Fruit fly (Drosophila melanogaster): ENCODE data around the gene Lip2.

Gene Lip2

DNA sequence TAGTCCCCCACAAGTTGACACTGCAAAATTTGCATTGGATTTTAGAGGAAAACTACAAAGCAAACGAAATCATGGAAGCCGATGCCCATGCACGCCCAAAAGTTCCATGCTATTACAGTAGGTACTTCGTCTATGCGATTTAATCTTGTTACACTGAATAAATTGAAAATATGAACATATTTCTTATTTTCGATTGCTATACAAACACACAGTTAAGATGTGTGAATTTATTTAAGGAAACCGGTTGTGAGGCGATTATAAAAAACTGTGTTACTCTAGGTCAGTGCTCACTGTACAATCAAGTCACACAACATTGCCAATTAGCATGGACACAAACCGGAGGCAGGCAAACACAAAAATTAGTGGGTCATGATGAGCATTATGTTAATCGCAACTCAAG is 43.6 kb downstream of the Lip2 start (continued):
- TF ChIP-seq salr (GFP tag; optimal IDR thresholded peaks at IDR 0.05): peak; percentile 46 to 61
- TF ChIP-seq Hr39 (GFP tag; optimal IDR thresholded peaks at IDR 0.05): peak; percentile 67
- TF ChIP-seq achi (GFP tag; optimal IDR thresholded peaks at IDR 0.05): peak; percentile 80
- peak; percentile 54 for TF ChIP-seq fkh (GFP tag; optimal IDR thresholded peaks at IDR 0.05)
- peak; percentile 78 for TF ChIP-seq net (GFP tag; optimal IDR thresholded peaks at IDR 0.05)
- TF ChIP-seq CG11294 (GFP tag; IDR thresholded peaks at IDR 0.05): peak; percentile 72
- no peak for TF ChIP-seq Hr38 (GFP tag; optimal IDR thresholded peaks at IDR 0.05)
- TF ChIP-seq Hr4 (GFP tag; optimal IDR thresholded peaks at IDR 0.05): peak; percentile 88
- peak; percentile 75 for TF ChIP-seq CG10669 (GFP tag; optimal IDR thresholded peaks at IDR 0.05)
- no peak for TF ChIP-seq Blimp-1 (GFP tag; optimal IDR thresholded peaks at IDR 0.05)
- TF ChIP-seq acj6 (GFP tag; optimal IDR thresholded peaks at IDR 0.05): peak; percentile 80
- TF ChIP-seq Eip93F (GFP tag; optimal IDR thresholded peaks at IDR 0.05): no peak
- peak; percentile 82 for TF ChIP-seq Gug (GFP tag; IDR thresholded peaks at IDR 0.05)
- peak; percentile 84 for TF ChIP-seq CG15336 (GFP tag; IDR thresholded peaks at IDR 0.05)
- TF ChIP-seq CG4318 (GFP tag; optimal IDR thresholded peaks at IDR 0.05): peak; percentile 67
- TF ChIP-seq Sox15 (GFP tag; optimal IDR thresholded peaks at IDR 0.05): peak; percentile 64
- peak; percentile 71 for TF ChIP-seq CG34406 (GFP tag; optimal IDR thresholded peaks at IDR 0.05)

DNA sequence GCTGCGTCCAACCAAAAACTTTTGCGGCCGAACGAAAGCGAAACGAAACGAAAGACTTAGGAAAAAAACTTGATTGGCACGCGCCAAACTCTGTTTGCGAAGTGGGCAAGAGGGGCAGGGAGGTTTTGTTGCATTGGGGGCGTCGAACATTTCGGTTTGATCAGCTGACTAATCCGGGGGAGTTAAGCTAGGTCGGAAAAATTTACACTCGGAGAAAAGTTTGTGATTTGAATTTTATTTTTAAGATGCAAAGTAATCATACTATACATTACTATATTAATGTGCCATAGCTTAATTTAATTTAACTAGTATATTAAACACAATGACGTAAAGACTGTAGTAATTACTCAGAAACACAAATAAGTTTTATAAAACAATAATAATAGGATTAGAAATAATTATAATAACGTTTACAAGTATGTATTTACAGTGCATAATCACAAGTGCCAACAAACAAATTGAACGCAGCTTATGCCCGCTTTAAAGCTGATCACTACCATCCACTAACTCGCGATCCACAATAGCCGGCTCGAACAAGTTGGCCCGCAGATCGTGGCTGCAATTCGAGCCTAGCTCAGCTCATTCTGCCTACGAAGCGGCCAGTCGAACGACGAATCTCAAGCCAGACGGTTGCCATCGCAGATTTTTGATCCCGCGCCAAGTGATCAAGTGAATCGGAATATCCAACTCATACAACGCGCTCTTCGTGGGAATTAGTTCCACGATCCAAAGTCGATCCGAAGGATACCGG is 47.6 kb downstream of the Lip2 start, which contains the start of gene CG31871:
TSS of gene CG31871 (plus strand) at position 592 of the 751 bp plus-strand sequence.
- TF ChIP-seq CG3032 (tag; optimal IDR thresholded peaks at IDR 0.05) (peak; percentile 73), salr (GFP tag; optimal IDR thresholded peaks at IDR 0.05) (peak in 1 of 2 experiments; percentile 89), topi (GFP tag; optimal IDR thresholded peaks at IDR 0.05) (no peak), CG3919 (GFP tag; optimal IDR thresholded peaks at IDR 0.05) (peak; percentile 76), spab (GFP tag; optimal IDR thresholded peaks at IDR 0.05) (peak; percentile 61), svp (GFP tag) (peak; percentile 40), lz (GFP tag; optimal IDR thresholded peaks at IDR 0.05) (no peak), dsx (GFP tag; optimal IDR thresholded peaks at IDR 0.05; ENCODE audit: poor library complexity, severe bottlenecking) (peak; percentile 58), CG16779 (tag; optimal IDR thresholded peaks at IDR 0.05) (peak; percentile 17), CG10631 (GFP tag; optimal IDR thresholded peaks at IDR 0.05) (peak; percentile 77), OdsH (GFP tag; optimal IDR thresholded peaks at IDR 0.05) (peak; percentile 72), CG6792 (GFP tag; optimal IDR thresholded peaks at IDR 0.05) (peak; percentile 25), Hr4 (GFP tag; optimal IDR thresholded peaks at IDR 0.05) (peak; percentile 82), CG9139 (GFP tag; optimal IDR thresholded peaks at IDR 0.05) (no peak), fd59A (GFP tag; optimal IDR thresholded peaks at IDR 0.05) (peak; percentile 18), Ets96B (tag; optimal IDR thresholded peaks at IDR 0.05) (peak; percentile 76), CG6163 (GFP tag; IDR thresholded peaks at IDR 0.05) (peak; percentile 70), Sox15 (GFP tag; optimal IDR thresholded peaks at IDR 0.05) (no peak), ss (GFP tag; optimal IDR thresholded peaks at IDR 0.05) (peak; percentile 9 to 39), CG1621 (tag; optimal IDR thresholded peaks at IDR 0.05) (peak; percentile 29), CG11902 (GFP tag; optimal IDR thresholded peaks at IDR 0.05) (no peak), CG15336 (GFP tag; IDR thresholded peaks at IDR 0.05) (peak; percentile 93), fkh (GFP tag; optimal IDR thresholded peaks at IDR 0.05) (peak; percentile 28), CG4318 (GFP tag; optimal IDR thresholded peaks at IDR 0.05) (peak; percentile 88), Lpt (GFP tag; optimal IDR thresholded peaks at IDR 0.05) (peak; percentile 89), CG31627 (GFP tag; optimal IDR thresholded peaks at IDR 0.05) (no peak), CG10669 (GFP tag; optimal IDR thresholded peaks at IDR 0.05) (peak; percentile 47), Gug (GFP tag; IDR thresholded peaks at IDR 0.05) (peak; percentile 85), Ets21C (GFP tag; optimal IDR thresholded peaks at IDR 0.05) (no peak), Smox (GFP tag; optimal IDR thresholded peaks at IDR 0.05) (no peak), CG6854 (GFP tag; optimal IDR thresholded peaks at IDR 0.05) (no peak), Sox14 (GFP tag; optimal IDR thresholded peaks at IDR 0.05) (no peak), CG32006 (GFP tag; optimal IDR thresholded peaks at IDR 0.05) (peak; percentile 94), eg (GFP tag; IDR thresholded peaks at IDR 0.05) (peak; percentile 93), Eip78C (GFP tag) (peak; percentile 88), CG8119 (GFP tag; IDR thresholded peaks at IDR 0.05) (peak; percentile 96), esn (GFP tag; optimal IDR thresholded peaks at IDR 0.05) (peak; percentile 2), Hr39 (GFP tag; optimal IDR thresholded peaks at IDR 0.05) (no peak), cyc (GFP tag; optimal IDR thresholded peaks at IDR 0.05) (no peak), Blimp-1 (GFP tag; optimal IDR thresholded peaks at IDR 0.05) (peak; percentile 29), CG34406 (GFP tag; optimal IDR thresholded peaks at IDR 0.05) (peak; percentile 43)
